Worm (Caenorhabditis elegans): ENCODE measurements around the gene nrde-1.

DNA sequence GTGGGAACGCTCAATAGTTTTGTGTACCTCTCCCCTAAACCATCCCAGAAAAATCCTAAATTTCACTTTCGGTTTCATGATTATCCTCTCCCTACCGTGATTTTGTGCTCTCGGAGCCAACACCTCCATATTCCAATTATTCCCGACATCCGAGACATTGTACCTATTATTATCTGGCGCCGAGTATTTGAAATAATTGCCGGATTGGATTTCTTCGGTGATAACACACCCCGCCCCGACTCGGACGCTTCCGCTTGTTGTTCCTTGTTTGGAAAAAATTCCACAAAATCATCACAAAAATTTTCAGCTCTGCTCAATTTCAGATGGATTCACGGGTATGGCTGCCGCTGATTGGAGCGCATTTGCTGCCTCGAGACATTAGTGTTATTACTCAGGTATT lies 31.9 kb downstream of the nrde-1 start, which contains the start of gene lin-48:
- TF ChIP-seq ceh-9 (tag; optimal IDR thresholded peaks at IDR 0.05) (no peak), ama-1 (optimal IDR thresholded peaks at IDR 0.05) (no peak), rnt-1 (tag; optimal IDR thresholded peaks at IDR 0.05) (no peak), ceh-18 (tag; optimal IDR thresholded peaks at IDR 0.05) (no peak), ztf-16 (tag; optimal IDR thresholded peaks at IDR 0.05) (no peak), C38D4.7 (GFP tag; optimal IDR thresholded peaks at IDR 0.05) (no peak), pha-4 (tag; optimal IDR thresholded peaks at IDR 0.05) (no peak), ceh-45 (GFP tag; IDR thresholded peaks at IDR 0.05) (no peak), nfya-1 (tag; optimal IDR thresholded peaks at IDR 0.05) (no peak), pros-1 (tag; optimal IDR thresholded peaks at IDR 0.05) (no peak), hlh-30 (tag; optimal IDR thresholded peaks at IDR 0.05; ENCODE audit: insufficient read depth) (no peak)
